Fruit fly (Drosophila melanogaster) Kc167 (cell line): ENCODE measurements around the gene mus302.

ENCODE experiments used
- Sin3A ChIP-seq: fragments of >200 bp; optimal IDR thresholded peaks from 2 replicates; lab custom pipeline; 2018; ENCODE audit warnings: missing external identifiers
- h ChIP-seq: fragments of >200 bp; optimal IDR thresholded peaks from 3 replicates; lab custom pipeline; 2018; ENCODE audit warnings: missing external identifiers
- insv ChIP-seq: fragments of >200 bp; optimal IDR thresholded peaks from 3 replicates; lab custom pipeline; 2018; ENCODE audit warnings: missing external identifiers
- psq ChIP-seq: fragments of >200 bp; optimal IDR thresholded peaks from 2 replicates; lab custom pipeline; 2017; ENCODE audit warnings: missing external identifiers

- TF ChIP-seq h (lab: Kevin White, UChicago) (peak; percentile 6), Sin3A (lab: Kevin White, UChicago) (no peak), insv (lab: Kevin White, UChicago) (no peak), psq (lab: Kevin White, UChicago) (no peak)
Measured at dm6 chr3L:16769866-16770265, 9.7 kb downstream of the mus302 start.
